Fruit fly (Drosophila melanogaster): Measurements from ENCODE around the gene CG17036.

DNA sequence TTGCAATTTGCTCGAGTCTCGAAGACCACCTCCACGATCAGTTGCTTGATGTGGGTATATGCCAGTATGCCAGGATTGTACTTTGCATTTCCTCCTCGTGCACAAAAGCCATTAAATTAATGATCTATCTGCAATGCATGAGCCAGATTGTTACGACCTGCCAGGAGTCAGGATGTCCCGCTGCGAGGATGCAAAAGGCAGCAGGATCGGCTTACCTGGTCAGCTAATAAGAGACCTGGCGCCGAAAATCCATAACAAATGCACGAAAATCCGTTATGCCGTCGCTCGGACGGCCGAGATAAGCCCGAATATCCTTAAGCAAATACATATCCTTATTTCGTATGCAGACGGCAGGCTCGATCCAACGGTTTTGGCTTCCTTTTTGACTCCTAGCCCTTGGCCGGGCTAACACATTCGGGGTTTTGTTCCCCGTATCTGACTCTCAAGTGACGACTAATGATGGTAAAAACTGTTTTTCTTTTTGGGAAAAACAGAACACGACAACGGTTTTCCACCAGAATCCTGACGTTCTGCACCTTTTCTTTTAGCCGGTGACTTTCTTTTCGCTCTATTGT lies 34.5 kb downstream of the CG17036 start:
- TF ChIP-seq Myc (optimal IDR thresholded peaks at IDR 0.05) (no peak), h (optimal IDR thresholded peaks at IDR 0.05) (no peak)
